Worm (Caenorhabditis elegans) whole organism, early embryonic: ENCODE results near the gene C18A3.7.

Source experiments
- B0310.2 ChIP-seq: sonication (generic microtip); optimal IDR thresholded peaks from 2 replicates; lab custom pipeline; 2016; ENCODE audit warnings: mild to moderate bottlenecking, missing genetic modification characterization, missing compliant biosample characterization
- F13C5.2 ChIP-seq: sonication (generic microtip); optimal IDR thresholded peaks from 2 replicates; lab custom pipeline; 2017; ENCODE audit warnings: mild to moderate bottlenecking, missing genetic modification characterization, inconsistent platforms, missing compliant biosample characterization
- aly-1 ChIP-seq: sonication (generic microtip); optimal IDR thresholded peaks from 2 replicates; lab custom pipeline; 2016; ENCODE audit warnings: missing genetic modification characterization, missing compliant biosample characterization
- ama-1 ChIP-seq: fragments of 150-350 bp; optimal IDR thresholded peaks from 2 replicates; lab custom pipeline; 2014
- ceh-13 ChIP-seq: fragments of 200-800 bp; sonication (Bioruptor generic); optimal IDR thresholded peaks from 2 replicates; lab custom pipeline; 2018; ENCODE audit warnings: mild to moderate bottlenecking, missing genetic modification characterization, missing compliant biosample characterization
- ceh-36 ChIP-seq: sonication (generic microtip); optimal IDR thresholded peaks from 2 replicates; lab custom pipeline; 2016; ENCODE audit warnings: missing genetic modification characterization, inconsistent platforms, missing compliant biosample characterization
- ets-7 ChIP-seq: sonication (generic microtip); optimal IDR thresholded peaks from 2 replicates; lab custom pipeline; 2016; ENCODE audit warnings: missing genotype, missing genetic modification characterization, missing compliant biosample characterization
- flt-1 ChIP-seq: fragments of 200-800 bp; sonication (Bioruptor generic); IDR thresholded peaks from 2 replicates; pipeline ENCODE4 v1.3.6; 2022; ENCODE audit warnings: missing genetic modification characterization, missing compliant biosample characterization
- hmbx-1 ChIP-seq: sonication (generic microtip); optimal IDR thresholded peaks from 2 replicates; lab custom pipeline; 2016; ENCODE audit warnings: mild to moderate bottlenecking, missing genetic modification characterization, missing compliant biosample characterization
- hmg-4 ChIP-seq: fragments of 200-800 bp; sonication (Bioruptor generic); optimal IDR thresholded peaks from 2 replicates; lab custom pipeline; 2018; ENCODE audit warnings: mild to moderate bottlenecking, missing genetic modification characterization, missing compliant biosample characterization
- hnd-1 ChIP-seq: sonication (generic microtip); optimal IDR thresholded peaks from 2 replicates; lab custom pipeline; 2016; ENCODE audit warnings: missing genetic modification characterization, missing compliant biosample characterization
- pes-1 ChIP-seq: fragments of 200-800 bp; sonication (Bioruptor generic); IDR thresholded peaks from 2 replicates; pipeline ENCODE4 v1.3.6; 2022; ENCODE audit warnings: missing genetic modification reagents, missing genetic modification characterization, missing compliant biosample characterization
- scrt-1 ChIP-seq: fragments of 200-800 bp; sonication (Bioruptor generic); IDR thresholded peaks from 2 replicates; pipeline ENCODE4 v1.3.6; 2022; ENCODE audit warnings: missing genetic modification characterization, missing compliant biosample characterization
- sea-1 ChIP-seq: fragments of 200-800 bp; sonication (Bioruptor generic); conservative IDR thresholded peaks from 2 replicates; pipeline ENCODE4 v1.3.6; 2022; ENCODE audit warnings: missing genetic modification characterization, missing compliant biosample characterization
- tbx-11 ChIP-seq: fragments of 200-800 bp; sonication (Bioruptor generic); IDR thresholded peaks from 2 replicates; pipeline ENCODE4 v1.3.6; 2022; ENCODE audit warnings: missing genetic modification characterization, missing compliant biosample characterization
- tbx-37 ChIP-seq: fragments of 200-800 bp; sonication (Bioruptor generic); conservative IDR thresholded peaks from 2 replicates; pipeline ENCODE4 v1.3.6; 2022; ENCODE audit warnings: missing genetic modification reagents, missing genetic modification characterization, missing compliant biosample characterization
- tra-4 ChIP-seq: sonication (generic microtip); optimal IDR thresholded peaks from 2 replicates; lab custom pipeline; 2017; ENCODE audit warnings: missing genetic modification characterization, missing compliant biosample characterization

C18A3.7 gene

ce11 chrII:5694798-5695197, 35.4 kb downstream of the C18A3.7 start, which contains the start of gene C25H3.14:
Gene C25H3.14, plus strand, starts transcription at chrII:5695098.
- TF ChIP-seq B0310.2 (tag; lab: Kevin White, UChicago) (no peak), F13C5.2 (tag; lab: Kevin White, UChicago) (no peak), ama-1 (lab: Kevin White, UChicago) (no peak), ceh-13 (GFP tag; lab: Kevin White, UChicago) (no peak), hmg-4 (GFP tag; lab: Kevin White, UChicago) (no peak), tbx-37 (GFP tag; lab: Robert Waterston, UW) (no peak), tra-4 (tag; lab: Kevin White, UChicago) (no peak), pes-1 (GFP tag; lab: Robert Waterston, UW) (no peak), aly-1 (no peak), sea-1 (GFP tag; lab: Robert Waterston, UW) (no peak), hnd-1 (tag; lab: Kevin White, UChicago) (no peak), hmbx-1 (tag; lab: Kevin White, UChicago) (no peak), flt-1 (GFP tag; lab: Robert Waterston, UW) (no peak), tbx-11 (no peak), scrt-1 (no peak), ets-7 (tag; lab: Kevin White, UChicago) (no peak), ceh-36 (tag; lab: Kevin White, UChicago) (no peak)

ce11 chrII:5693893-5694292, 36.4 kb downstream of the C18A3.7 start, which contains the start of gene C25H3.3:
Gene C25H3.3, plus strand, starts transcription at chrII:5694193.
- TF ChIP-seq hmg-4 (GFP tag; lab: Kevin White, UChicago) (no peak), B0310.2 (tag; lab: Kevin White, UChicago) (no peak), hmbx-1 (tag; lab: Kevin White, UChicago) (no peak), flt-1 (GFP tag; lab: Robert Waterston, UW) (no peak), ets-7 (tag; lab: Kevin White, UChicago) (no peak), scrt-1 (no peak), hnd-1 (tag; lab: Kevin White, UChicago) (no peak), tra-4 (tag; lab: Kevin White, UChicago) (no peak), tbx-37 (GFP tag; lab: Robert Waterston, UW) (no peak), tbx-11 (no peak), aly-1 (no peak), ama-1 (lab: Kevin White, UChicago) (no peak), ceh-36 (tag; lab: Kevin White, UChicago) (no peak), pes-1 (GFP tag; lab: Robert Waterston, UW) (no peak), sea-1 (GFP tag; lab: Robert Waterston, UW) (no peak), ceh-13 (GFP tag; lab: Kevin White, UChicago) (no peak), F13C5.2 (tag; lab: Kevin White, UChicago) (no peak)

ce11 chrII:5691216-5691771, 38.9 kb downstream of the C18A3.7 start, which contains the start of the genes ndub-5 and eif-2D:
Gene ndub-5, minus strand, starts transcription at chrII:5691353.
Gene eif-2D, plus strand, starts transcription at chrII:5691721.
- TF ChIP-seq flt-1 (GFP tag; lab: Robert Waterston, UW) (0 out of 2 replicates have a peak, but pooled peaks have one; percentile 23), pes-1 (GFP tag; lab: Robert Waterston, UW) (no peak), F13C5.2 (tag; lab: Kevin White, UChicago) (peak; percentile 46), hmg-4 (GFP tag; lab: Kevin White, UChicago) (no peak), hnd-1 (tag; lab: Kevin White, UChicago) (no peak)

ce11 chrII:5688959-5689358, 41.3 kb downstream of the C18A3.7 start, which contains the start of gene C25H3.11:
Gene C25H3.11, minus strand, starts transcription at chrII:5689040.
- TF ChIP-seq flt-1 (GFP tag; lab: Robert Waterston, UW) (no peak), pes-1 (GFP tag; lab: Robert Waterston, UW) (no peak), ama-1 (lab: Kevin White, UChicago) (no peak), F13C5.2 (tag; lab: Kevin White, UChicago) (no peak), ets-7 (tag; lab: Kevin White, UChicago) (no peak), hmg-4 (GFP tag; lab: Kevin White, UChicago) (no peak), aly-1 (no peak), B0310.2 (tag; lab: Kevin White, UChicago) (no peak), hnd-1 (tag; lab: Kevin White, UChicago) (no peak), scrt-1 (no peak), sea-1 (GFP tag; lab: Robert Waterston, UW) (no peak)

ce11 chrII:5680703-5681102, 49.5 kb downstream of the C18A3.7 start, which contains the start of gene flp-27:
Gene flp-27, plus strand, starts transcription at chrII:5681003.
- TF ChIP-seq tbx-37 (GFP tag; lab: Robert Waterston, UW) (no peak), sea-1 (GFP tag; lab: Robert Waterston, UW) (no peak), F13C5.2 (tag; lab: Kevin White, UChicago) (no peak), hmg-4 (GFP tag; lab: Kevin White, UChicago) (no peak), hnd-1 (tag; lab: Kevin White, UChicago) (no peak)
